Worm (Caenorhabditis elegans) whole organism, L4/young adult: ENCODE measurements around the gene Y42A5A.5.

ENCODE experiments used
- W03F9.2 ChIP-seq: fragments of 150-350 bp; optimal IDR thresholded peaks from 2 replicates; lab custom pipeline; 2014; ENCODE audit warnings: missing biosample characterization, missing genetic modification characterization
- dao-5 ChIP-seq: sonication (generic microtip); optimal IDR thresholded peaks from 2 replicates; lab custom pipeline; 2016; ENCODE audit warnings: missing genotype, missing genetic modification characterization, moderate library complexity, missing compliant biosample characterization
- him-1 ChIP-seq: sonication (generic microtip); optimal IDR thresholded peaks from 2 replicates; lab custom pipeline; 2016; ENCODE audit warnings: missing genotype, missing genetic modification reagents, missing genetic modification characterization, missing compliant biosample characterization

- TF ChIP-seq him-1 = no peak
- TF ChIP-seq dao-5 (tag; lab: Kevin White, UChicago) = no peak
- TF ChIP-seq W03F9.2 = no peak
Measured at ce11 chrV:11098599-11098998, 10.9 kb downstream of the Y42A5A.5 start, which contains the start of gene cdkl-1.
